Comparison of ENCODE assay signal across 4 worm cellular contexts in genomic region chrIV:1595802-1596201, ce11.
TF ChIP-seq lines count a peak whose summit lies in the region.

Gene npp-8, minus strand, starts transcription at chrIV:1595824.

TF ChIP-seq in whole organism, L2 larva, 48 proteins besides CTCF, POLR2A, EP300 and RAD21 (continued from another document):
- TF ChIP-seq unc-55 (GFP tag; optimal IDR thresholded peaks at IDR 0.05; lab: Kevin White, UChicago) (peak; percentile 95), aly-2 (tag; optimal IDR thresholded peaks at IDR 0.05; lab: Kevin White, UChicago) (no peak), peb-1 (tag; optimal IDR thresholded peaks at IDR 0.05; lab: Kevin White, UChicago) (no peak), F13H6.1 (tag; optimal IDR thresholded peaks at IDR 0.05; lab: Kevin White, UChicago) (peak; percentile 93), lsy-2 (tag; optimal IDR thresholded peaks at IDR 0.05; lab: Kevin White, UChicago) (peak; percentile 80 to 89), C34F6.9 (tag; optimal IDR thresholded peaks at IDR 0.05; lab: Kevin White, UChicago) (peak; percentile 74), sma-9 (GFP tag; optimal IDR thresholded peaks at IDR 0.05; lab: Kevin White, UChicago) (no peak), sma-9 (tag; optimal IDR thresholded peaks at IDR 0.05; lab: Kevin White, UChicago) (no peak), elt-3 (tag; optimal IDR thresholded peaks at IDR 0.05; lab: Kevin White, UChicago) (no peak), nhr-237 (tag; optimal IDR thresholded peaks at IDR 0.05; lab: Kevin White, UChicago) (no peak), egl-27 (tag; optimal IDR thresholded peaks at IDR 0.05; lab: Kevin White, UChicago) (peak; percentile 23), lin-13 (GFP tag; optimal IDR thresholded peaks at IDR 0.05; lab: Kevin White, UChicago) (peak; percentile 94), nhr-77 (tag; optimal IDR thresholded peaks at IDR 0.05; lab: Kevin White, UChicago) (peak; percentile 32), lin-11 (tag; optimal IDR thresholded peaks at IDR 0.05; lab: Kevin White, UChicago) (peak; percentile 86), ztf-11 (tag; optimal IDR thresholded peaks at IDR 0.05; lab: Kevin White, UChicago) (peak; percentile 34), nhr-129 (tag; optimal IDR thresholded peaks at IDR 0.05; lab: Kevin White, UChicago) (peak; percentile 78), nhr-6 (tag; optimal IDR thresholded peaks at IDR 0.05; lab: Kevin White, UChicago) (peak; percentile 62), nhr-23 (tag; optimal IDR thresholded peaks at IDR 0.05; lab: Kevin White, UChicago) (no peak), skn-1 (tag; optimal IDR thresholded peaks at IDR 0.05; lab: Kevin White, UChicago) (peak; percentile 6), gmeb-1 (tag; optimal IDR thresholded peaks at IDR 0.05; lab: Kevin White, UChicago) (peak; percentile 78), unc-39 (tag; optimal IDR thresholded peaks at IDR 0.05; lab: Kevin White, UChicago) (no peak), mbf-1 (tag; optimal IDR thresholded peaks at IDR 0.05; lab: Kevin White, UChicago) (no peak), nhr-11 (tag; optimal IDR thresholded peaks at IDR 0.05; lab: Kevin White, UChicago) (no peak), unc-62 (GFP tag; optimal IDR thresholded peaks at IDR 0.05; lab: Kevin White, UChicago) (no peak), ztf-4 (tag; optimal IDR thresholded peaks at IDR 0.05; lab: Kevin White, UChicago) (peak; percentile 81), Y55F3AM.14 (GFP tag; optimal IDR thresholded peaks at IDR 0.05; lab: Kevin White, UChicago) (peak; percentile 38)
TF ChIP-seq in whole organism, L2 larva: peak in this region for 27.

TF ChIP-seq in whole organism, L4 larva, 104 proteins besides CTCF, POLR2A, EP300 and RAD21 (continued from another document and continues in another):
- TF ChIP-seq ceh-62 (tag; optimal IDR thresholded peaks at IDR 0.05; lab: Kevin White, UChicago): no peak
- TF ChIP-seq spr-3 (GFP tag; optimal IDR thresholded peaks at IDR 0.05; lab: Kevin White, UChicago): peak; percentile 86
- TF ChIP-seq unc-130 (GFP tag; optimal IDR thresholded peaks at IDR 0.05; lab: Kevin White, UChicago): peak; percentile 93
- peak; percentile 40 for TF ChIP-seq gei-8 (GFP tag; optimal IDR thresholded peaks at IDR 0.05; lab: Kevin White, UChicago)
- TF ChIP-seq daf-12 (tag; optimal IDR thresholded peaks at IDR 0.05; lab: Kevin White, UChicago): no peak
- TF ChIP-seq ztf-7 (tag; optimal IDR thresholded peaks at IDR 0.05; lab: Kevin White, UChicago): peak; percentile 73
- TF ChIP-seq zip-11 (GFP tag; IDR thresholded peaks at IDR 0.05; lab: Robert Waterston, UW): no peak
- peak; percentile 10 to 63 for TF ChIP-seq daf-16 (GFP tag; optimal IDR thresholded peaks at IDR 0.05; lab: Kevin White, UChicago)
- peak; percentile 45 for TF ChIP-seq daf-16 (tag; optimal IDR thresholded peaks at IDR 0.05; lab: Kevin White, UChicago)
- TF ChIP-seq ztf-11 (tag; optimal IDR thresholded peaks at IDR 0.05; lab: Kevin White, UChicago): no peak
- TF ChIP-seq rbr-2 (tag; optimal IDR thresholded peaks at IDR 0.05; lab: Kevin White, UChicago): peak; percentile 88
- peak; percentile 27; the same call in 1 of the 2 replicates for TF ChIP-seq mdt-29 (GFP tag; IDR thresholded peaks at IDR 0.05; lab: Robert Waterston, UW)
- TF ChIP-seq skn-1 (tag; optimal IDR thresholded peaks at IDR 0.05; lab: Kevin White, UChicago): no peak
- TF ChIP-seq lin-29 (GFP tag; IDR thresholded peaks at IDR 0.05; lab: Robert Waterston, UW): 0 out of 2 replicates have a peak, but pooled peaks have one; percentile 58
- TF ChIP-seq nhr-111 (GFP tag; optimal IDR thresholded peaks at IDR 0.05; lab: Kevin White, UChicago): no peak
- peak; percentile 83 for TF ChIP-seq spr-1 (tag; optimal IDR thresholded peaks at IDR 0.05; lab: Kevin White, UChicago)
- no peak for TF ChIP-seq nhr-10 (tag; optimal IDR thresholded peaks at IDR 0.05; lab: Kevin White, UChicago)
- TF ChIP-seq snpc-4 (tag; optimal IDR thresholded peaks at IDR 0.05; lab: Kevin White, UChicago): no peak
- 0 out of 2 replicates have a peak, but pooled peaks have one; percentile 48 for TF ChIP-seq mxl-2 (GFP tag; conservative IDR thresholded peaks at IDR 0.05; lab: Robert Waterston, UW)
- TF ChIP-seq tra-1 (GFP tag; IDR thresholded peaks at IDR 0.05; lab: Robert Waterston, UW): peak; percentile 60; the same call in 1 of the 2 replicates
- no peak for TF ChIP-seq attf-4 (tag; optimal IDR thresholded peaks at IDR 0.05; lab: Kevin White, UChicago)
- TF ChIP-seq nhr-48 (tag; optimal IDR thresholded peaks at IDR 0.05; lab: Kevin White, UChicago): peak; percentile 59
- no peak for TF ChIP-seq nhr-41 (GFP tag; IDR thresholded peaks at IDR 0.05; lab: Robert Waterston, UW)
- TF ChIP-seq jun-1 (tag; optimal IDR thresholded peaks at IDR 0.05; lab: Kevin White, UChicago): no peak
- 0 out of 2 replicates have a peak, but pooled peaks have one; percentile 26 for TF ChIP-seq set-16 (GFP tag; IDR thresholded peaks at IDR 0.05; lab: Robert Waterston, UW)
- TF ChIP-seq hlh-30 (tag; optimal IDR thresholded peaks at IDR 0.05; lab: Kevin White, UChicago; ENCODE audit: insufficient read depth): peak; percentile 90
- TF ChIP-seq vab-7 (GFP tag; IDR thresholded peaks at IDR 0.05; lab: Robert Waterston, UW): peak; percentile 74
- no peak for TF ChIP-seq fos-1 (tag; optimal IDR thresholded peaks at IDR 0.05; lab: Kevin White, UChicago)
- TF ChIP-seq dmd-8 (GFP tag; IDR thresholded peaks at IDR 0.05; lab: Robert Waterston, UW): no peak
- TF ChIP-seq cey-2 (tag; optimal IDR thresholded peaks at IDR 0.05; lab: Kevin White, UChicago; ENCODE audit: borderline replicate concordance, insufficient read depth): no peak
- peak; percentile 88 for TF ChIP-seq nhr-102 (tag; optimal IDR thresholded peaks at IDR 0.05; lab: Kevin White, UChicago)
- no peak for TF ChIP-seq zip-2 (tag; optimal IDR thresholded peaks at IDR 0.05; lab: Kevin White, UChicago)
- peak; percentile 27; the same call in 1 of the 2 replicates for TF ChIP-seq Y48G9A.11 (GFP tag; IDR thresholded peaks at IDR 0.05; lab: Robert Waterston, UW)
- TF ChIP-seq egl-27 (tag; optimal IDR thresholded peaks at IDR 0.05; lab: Kevin White, UChicago): no peak
- TF ChIP-seq duxl-1 (tag; optimal IDR thresholded peaks at IDR 0.05; lab: Kevin White, UChicago; ENCODE audit: poor library complexity): peak; percentile 88

TF ChIP-seq in whole organism, late embryonic, 69 proteins besides CTCF, POLR2A, EP300 and RAD21 (continued from another document and continues in another):
- TF ChIP-seq nhr-232 (tag; optimal IDR thresholded peaks at IDR 0.05; lab: Kevin White, UChicago) (peak; percentile 64), dmd-4 (tag; optimal IDR thresholded peaks at IDR 0.05; lab: Kevin White, UChicago; ENCODE audit: borderline replicate concordance) (peak; percentile 62), elt-4 (tag; optimal IDR thresholded peaks at IDR 0.05; lab: Kevin White, UChicago) (no peak), ceh-18 (tag; optimal IDR thresholded peaks at IDR 0.05; lab: Kevin White, UChicago) (peak; percentile 89), ztf-16 (tag; optimal IDR thresholded peaks at IDR 0.05; lab: Kevin White, UChicago) (peak; percentile 87), fkh-6 (tag; optimal IDR thresholded peaks at IDR 0.05; lab: Kevin White, UChicago) (peak; percentile 82), pag-3 (tag; optimal IDR thresholded peaks at IDR 0.05; lab: Kevin White, UChicago; ENCODE audit: borderline replicate concordance) (no peak), mec-3 (tag; optimal IDR thresholded peaks at IDR 0.05; lab: Kevin White, UChicago; ENCODE audit: borderline replicate concordance) (peak; percentile 65), ceh-24 (tag; optimal IDR thresholded peaks at IDR 0.05; lab: Kevin White, UChicago) (peak; percentile 27), ahr-1 (tag; optimal IDR thresholded peaks at IDR 0.05; lab: Kevin White, UChicago) (peak; percentile 75), ttx-3 (tag; optimal IDR thresholded peaks at IDR 0.05; lab: Kevin White, UChicago) (peak; percentile 81), ceh-31 (tag; optimal IDR thresholded peaks at IDR 0.05; lab: Kevin White, UChicago) (peak; percentile 95), K02D7.2 (tag; optimal IDR thresholded peaks at IDR 0.05; lab: Kevin White, UChicago) (peak; percentile 79), lim-6 (tag; optimal IDR thresholded peaks at IDR 0.05; lab: Kevin White, UChicago) (peak; percentile 79), hlh-8 (tag; optimal IDR thresholded peaks at IDR 0.05; lab: Kevin White, UChicago) (peak; percentile 82), unc-86 (tag; optimal IDR thresholded peaks at IDR 0.05; lab: Kevin White, UChicago) (peak; percentile 81), sox-4 (tag; optimal IDR thresholded peaks at IDR 0.05; lab: Kevin White, UChicago) (peak; percentile 80), fkh-10 (GFP tag; optimal IDR thresholded peaks at IDR 0.05; lab: Kevin White, UChicago) (no peak), odd-2 (tag; optimal IDR thresholded peaks at IDR 0.05; lab: Kevin White, UChicago) (no peak), C08G9.2 (tag; optimal IDR thresholded peaks at IDR 0.05; lab: Kevin White, UChicago) (peak; percentile 86), pha-2 (tag; optimal IDR thresholded peaks at IDR 0.05; lab: Kevin White, UChicago) (peak; percentile 88), ceh-22 (tag; optimal IDR thresholded peaks at IDR 0.05; lab: Kevin White, UChicago) (peak; percentile 50), unc-42 (tag; optimal IDR thresholded peaks at IDR 0.05; lab: Kevin White, UChicago) (peak; percentile 61), dve-1 (tag; optimal IDR thresholded peaks at IDR 0.05; lab: Kevin White, UChicago) (peak; percentile 50), unc-55 (GFP tag; optimal IDR thresholded peaks at IDR 0.05; lab: Kevin White, UChicago) (no peak), che-1 (tag; optimal IDR thresholded peaks at IDR 0.05; lab: Kevin White, UChicago) (peak; percentile 74), ama-1 (optimal IDR thresholded peaks at IDR 0.05; lab: Kevin White, UChicago) (no peak), hlh-13 (GFP tag; optimal IDR thresholded peaks at IDR 0.05; lab: Kevin White, UChicago) (peak; percentile 55), sdc-2 (tag; optimal IDR thresholded peaks at IDR 0.05; lab: Kevin White, UChicago) (peak; percentile 75), F13H6.1 (tag; optimal IDR thresholded peaks at IDR 0.05; lab: Kevin White, UChicago) (peak; percentile 82), ceh-34 (tag; optimal IDR thresholded peaks at IDR 0.05; lab: Kevin White, UChicago) (peak; percentile 89), fax-1 (tag; optimal IDR thresholded peaks at IDR 0.05; lab: Kevin White, UChicago) (peak; percentile 83), zip-5 (tag; optimal IDR thresholded peaks at IDR 0.05; lab: Kevin White, UChicago) (peak; percentile 64), ceh-9 (tag; optimal IDR thresholded peaks at IDR 0.05; lab: Kevin White, UChicago) (peak; percentile 28), ceh-14 (tag; optimal IDR thresholded peaks at IDR 0.05; lab: Kevin White, UChicago) (peak; percentile 91), unc-3 (GFP tag; conservative IDR thresholded peaks at IDR 0.05; lab: Robert Waterston, UW) (no peak; the same call in 1 of the 2 replicates), unc-3 (tag; optimal IDR thresholded peaks at IDR 0.05; lab: Kevin White, UChicago) (peak; percentile 84), ceh-2 (tag; optimal IDR thresholded peaks at IDR 0.05; lab: Kevin White, UChicago) (peak; percentile 87), npax-4 (tag; optimal IDR thresholded peaks at IDR 0.05; lab: Kevin White, UChicago) (peak; percentile 34)

TF ChIP-seq in whole organism, mixed stage, embryonic, 35 proteins besides CTCF, POLR2A, EP300 and RAD21 (continued from another document):
- TF ChIP-seq tbx-8 (GFP tag; optimal IDR thresholded peaks at IDR 0.05; lab: Kevin White, UChicago) (peak; percentile 77), ham-2 (GFP tag; optimal IDR thresholded peaks at IDR 0.05; lab: Kevin White, UChicago) (peak; percentile 70), lin-32 (GFP tag; optimal IDR thresholded peaks at IDR 0.05; lab: Kevin White, UChicago) (peak; percentile 55), unc-62 (GFP tag; optimal IDR thresholded peaks at IDR 0.05; lab: Kevin White, UChicago) (peak; percentile 38), mab-5 (tag; optimal IDR thresholded peaks at IDR 0.05; lab: Kevin White, UChicago) (peak; percentile 43), hlh-1 (tag; optimal IDR thresholded peaks at IDR 0.05; lab: Kevin White, UChicago) (peak; percentile 96)
TF ChIP-seq in whole organism, mixed stage, embryonic: peak in this region for 28.
